Fruit fly (Drosophila melanogaster): Measurements from ENCODE around the gene CG18428.

dm6 chr3R:24101437-24101836 lies 7.7 kb upstream of the CG18428 start:
- TF ChIP-seq CG8478 (optimal IDR thresholded peaks at IDR 0.05), result no peak
- TF ChIP-seq CTCF (optimal IDR thresholded peaks at IDR 0.05), result no peak
